Worm (Caenorhabditis elegans): ENCODE data around the gene F13E9.19.

DNA sequence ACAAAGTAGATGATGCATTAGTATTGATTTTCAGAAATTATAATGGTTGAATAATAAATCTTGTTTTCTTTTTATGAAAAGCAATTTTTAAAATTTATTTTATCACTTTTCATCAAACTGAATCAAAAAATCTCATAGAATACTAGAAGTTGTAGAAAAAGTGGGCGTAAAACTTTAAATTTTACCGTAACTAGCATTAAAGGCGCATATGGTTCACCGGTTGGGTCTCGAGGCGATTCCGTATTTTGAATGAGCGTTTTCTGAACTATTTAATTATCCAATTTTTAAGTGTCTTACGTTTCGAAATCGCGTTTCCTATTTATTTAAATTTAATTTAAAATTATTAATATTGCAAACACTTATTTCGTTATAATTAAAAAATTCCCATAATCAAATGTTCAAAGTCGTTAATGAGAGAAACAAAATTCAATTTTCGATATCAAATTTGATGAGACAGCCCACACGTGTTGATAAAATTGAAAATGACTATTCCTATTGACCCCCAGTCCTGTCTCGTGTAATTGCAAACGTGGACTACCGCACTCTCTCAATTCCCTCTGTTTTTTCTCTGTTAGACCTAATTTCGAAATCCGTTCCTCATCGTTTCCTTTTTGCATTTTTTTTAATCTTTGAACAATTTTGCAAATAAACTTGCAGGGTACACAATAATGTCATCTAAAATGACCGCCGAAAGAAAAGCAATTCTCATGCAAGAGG, 40.7 kb upstream of the F13E9.19 start, which contains the start of the genes T11G6.2 and hars-1:
- TF ChIP-seq lsy-2 (tag; optimal IDR thresholded peaks at IDR 0.05) = no peak
- TF ChIP-seq nhr-12 (tag; optimal IDR thresholded peaks at IDR 0.05) = no peak
- no peak for TF ChIP-seq unc-39 (tag; optimal IDR thresholded peaks at IDR 0.05)
- TF ChIP-seq nhr-237 (tag; optimal IDR thresholded peaks at IDR 0.05) = no peak
- no peak for TF ChIP-seq zip-8 (tag; optimal IDR thresholded peaks at IDR 0.05)
- no peak for TF ChIP-seq nhr-2 (tag; optimal IDR thresholded peaks at IDR 0.05)
- TF ChIP-seq ztf-11 (tag; optimal IDR thresholded peaks at IDR 0.05) = no peak
- no peak for TF ChIP-seq mep-1 (tag; optimal IDR thresholded peaks at IDR 0.05)
- no peak for TF ChIP-seq ces-1 (GFP tag; optimal IDR thresholded peaks at IDR 0.05)
- TF ChIP-seq blmp-1 (tag; optimal IDR thresholded peaks at IDR 0.05) = no peak
- no peak for TF ChIP-seq sptf-1 (tag; optimal IDR thresholded peaks at IDR 0.05)

Data from whole organism, mixed stage, embryonic.